Fruit fly (Drosophila melanogaster) S2 (cell line): ENCODE results near the gene Mms19.

Experiments used
- CG8478 ChIP-seq: fragments of >200 bp; optimal IDR thresholded peaks from 2 replicates; lab custom pipeline; 2018
- CTCF ChIP-seq, 2 experiments: fragments of >200 bp; optimal IDR thresholded peaks; 2 replicates each; lab custom pipeline; 2018

DNA sequence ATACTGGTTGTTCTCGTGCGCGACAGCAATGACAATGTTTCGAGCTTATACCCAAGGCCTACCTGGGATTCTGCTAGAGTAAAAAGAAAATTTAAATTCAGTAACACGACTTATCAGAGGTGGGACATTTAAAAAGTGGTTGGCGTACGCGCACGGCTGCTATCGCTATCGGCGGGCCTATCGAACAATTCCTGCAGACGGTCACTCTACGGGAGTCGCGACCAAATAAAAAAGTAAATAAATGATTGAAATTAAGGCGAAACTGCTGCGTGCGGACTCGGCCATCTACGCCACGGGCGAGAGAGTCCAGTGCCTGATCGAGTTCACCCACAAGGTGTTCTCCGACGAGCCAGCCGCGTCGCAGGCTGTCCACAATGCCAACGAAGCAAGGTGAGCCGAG, 12.9 kb upstream of the Mms19 start, which contains the start of the genes Prosbeta2R2 and CG1116:
- TF ChIP-seq CG8478 (lab: Kevin White, UChicago) (no peak), CTCF (optimal IDR thresholded peaks at IDR 0.05; lab: Kevin White, UChicago) (no peak)
